Worm (Caenorhabditis elegans): ENCODE data around the gene K08C7.6.

DNA sequence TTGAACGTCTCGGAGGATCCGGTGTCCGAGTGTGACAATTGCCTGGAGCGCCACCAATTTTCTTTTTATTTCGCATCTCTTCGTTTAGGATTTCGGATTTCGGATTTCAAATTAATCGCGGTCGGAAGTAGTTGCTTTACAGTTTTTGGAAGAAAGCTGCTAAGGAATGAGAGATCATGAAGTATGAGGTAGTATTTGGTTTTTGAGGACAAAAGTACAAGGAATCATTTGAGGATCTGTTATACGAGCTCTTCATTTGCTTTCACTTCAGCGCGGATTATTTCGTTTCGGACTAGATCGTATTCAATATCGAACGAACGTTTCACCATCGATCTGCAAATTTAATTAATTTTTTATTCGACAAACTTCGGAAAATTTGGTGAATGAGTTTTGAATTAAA, 14.0 kb upstream of the K08C7.6 start, which contains the start of gene R102.11:
- no peak for TF ChIP-seq somi-1 (GFP tag; optimal IDR thresholded peaks at IDR 0.05)
- no peak for TF ChIP-seq ets-4 (GFP tag; optimal IDR thresholded peaks at IDR 0.05)
- TF ChIP-seq aptf-2 (GFP tag; conservative IDR thresholded peaks at IDR 0.05): no peak
- TF ChIP-seq ama-1 (optimal IDR thresholded peaks at IDR 0.05): no peak
- TF ChIP-seq ama-1 (GFP tag; optimal IDR thresholded peaks at IDR 0.05): no peak
- TF ChIP-seq sptf-2 (GFP tag; optimal IDR thresholded peaks at IDR 0.05): no peak
- no peak for TF ChIP-seq F22D6.2 (tag; optimal IDR thresholded peaks at IDR 0.05)
- no peak for TF ChIP-seq F57A8.1 (GFP tag; optimal IDR thresholded peaks at IDR 0.05)
- no peak for TF ChIP-seq nhr-179 (tag; optimal IDR thresholded peaks at IDR 0.05)
- TF ChIP-seq hlh-26 (GFP tag; conservative IDR thresholded peaks at IDR 0.05): no peak
- TF ChIP-seq madf-3 (GFP tag; IDR thresholded peaks at IDR 0.05): no peak
- no peak for TF ChIP-seq unc-62 (GFP tag; optimal IDR thresholded peaks at IDR 0.05)
- no peak for TF ChIP-seq nhr-80 (tag; optimal IDR thresholded peaks at IDR 0.05)

All from whole organism, young adult.